Worm (Caenorhabditis elegans): Measurements from ENCODE around the gene F15H10.12.

Gene F15H10.12

DNA sequence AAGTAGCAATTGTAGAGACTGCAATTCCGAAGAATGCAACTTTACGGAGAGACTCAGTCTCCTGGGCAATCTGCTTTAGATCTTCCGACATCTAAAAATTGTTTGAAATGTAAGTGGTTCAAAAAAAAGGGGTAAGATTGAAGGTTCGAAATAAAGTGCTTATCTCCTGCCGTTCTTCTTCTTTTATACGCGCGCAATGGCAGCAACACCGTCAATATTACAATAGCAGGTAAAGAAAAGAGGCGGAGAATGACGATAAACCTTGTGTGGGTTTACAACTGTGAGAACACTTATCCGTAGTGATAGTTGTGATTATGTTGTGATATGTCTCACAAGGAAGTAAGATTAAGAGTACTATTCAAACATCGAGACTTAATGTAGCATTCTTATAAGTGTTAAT, 11.9 kb upstream of the F15H10.12 start, which contains the start of gene col-13:
col-13 (minus strand) TSS at position 101 of the 400 bp plus-strand sequence.
- no peak for TF ChIP-seq nhr-237 (tag; optimal IDR thresholded peaks at IDR 0.05)
- no peak for TF ChIP-seq fos-1 (tag; optimal IDR thresholded peaks at IDR 0.05)
- no peak for TF ChIP-seq sma-9 (GFP tag; optimal IDR thresholded peaks at IDR 0.05)
- no peak for TF ChIP-seq sma-9 (tag; optimal IDR thresholded peaks at IDR 0.05)
- no peak for TF ChIP-seq R02D3.7 (tag; optimal IDR thresholded peaks at IDR 0.05)
- no peak for TF ChIP-seq mab-5 (tag; optimal IDR thresholded peaks at IDR 0.05)
- TF ChIP-seq unc-39 (tag; optimal IDR thresholded peaks at IDR 0.05) = no peak
- no peak for TF ChIP-seq nhr-21 (tag; optimal IDR thresholded peaks at IDR 0.05)
- no peak for TF ChIP-seq egl-27 (tag; optimal IDR thresholded peaks at IDR 0.05)
- no peak for TF ChIP-seq nhr-77 (tag; optimal IDR thresholded peaks at IDR 0.05)
- no peak for TF ChIP-seq sem-4 (tag; optimal IDR thresholded peaks at IDR 0.05)
- no peak for TF ChIP-seq nhr-23 (tag; optimal IDR thresholded peaks at IDR 0.05)
- TF ChIP-seq ceh-82 (tag; optimal IDR thresholded peaks at IDR 0.05) = no peak
- no peak for TF ChIP-seq nhr-6 (tag; optimal IDR thresholded peaks at IDR 0.05)
- no peak for TF ChIP-seq sma-3 (GFP tag; optimal IDR thresholded peaks at IDR 0.05)
- no peak for TF ChIP-seq aly-2 (tag; optimal IDR thresholded peaks at IDR 0.05)

ce11 chrV:10418961-10419360, 9.1 kb upstream of the F15H10.12 start, which contains the start of gene F15H10.5:
TSS of gene F15H10.5 (minus strand) at chrV:10419061.
- TF ChIP-seq zag-1 (tag; optimal IDR thresholded peaks at IDR 0.05) = no peak
- TF ChIP-seq snpc-4 (tag; optimal IDR thresholded peaks at IDR 0.05) = no peak
- no peak for TF ChIP-seq nhr-25 (tag; optimal IDR thresholded peaks at IDR 0.05)
- TF ChIP-seq nhr-11 (tag; optimal IDR thresholded peaks at IDR 0.05) = no peak
- TF ChIP-seq lin-13 (GFP tag; optimal IDR thresholded peaks at IDR 0.05) = no peak
- no peak for TF ChIP-seq nhr-237 (tag; optimal IDR thresholded peaks at IDR 0.05)
- TF ChIP-seq nhr-129 (tag; optimal IDR thresholded peaks at IDR 0.05) = no peak
- no peak for TF ChIP-seq elt-1 (tag; optimal IDR thresholded peaks at IDR 0.05)

DNA sequence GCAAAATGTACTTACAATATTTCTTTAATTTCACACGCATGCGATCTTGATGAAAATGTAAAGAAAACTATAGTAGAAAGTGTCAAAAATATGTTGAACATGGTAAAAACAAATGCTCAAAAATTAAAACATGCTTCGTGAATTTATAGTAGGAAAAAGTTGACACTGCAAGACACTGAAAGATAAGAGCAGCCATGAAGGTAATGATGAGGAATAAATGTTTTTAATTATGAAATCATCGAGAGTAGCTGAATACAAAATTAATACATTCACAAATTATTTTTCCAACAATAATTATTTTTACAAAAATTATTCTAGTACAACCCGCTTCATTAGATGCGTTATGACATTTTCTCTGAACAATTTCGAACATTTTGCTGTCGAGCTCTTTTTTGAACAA, 7.0 kb upstream of the F15H10.12 start, which contains the start of gene F15H10.10:
F15H10.10 (minus strand) TSS at position 101 of the 400 bp plus-strand sequence.
- TF ChIP-seq zag-1 (tag; optimal IDR thresholded peaks at IDR 0.05) = no peak
- no peak for TF ChIP-seq nhr-10 (tag; optimal IDR thresholded peaks at IDR 0.05)
- TF ChIP-seq gmeb-1 (tag; optimal IDR thresholded peaks at IDR 0.05) = no peak
- no peak for TF ChIP-seq sma-9 (GFP tag; optimal IDR thresholded peaks at IDR 0.05)
- TF ChIP-seq sma-9 (tag; optimal IDR thresholded peaks at IDR 0.05) = no peak
- TF ChIP-seq ztf-11 (tag; optimal IDR thresholded peaks at IDR 0.05) = no peak
- TF ChIP-seq snpc-4 (tag; optimal IDR thresholded peaks at IDR 0.05) = no peak
- TF ChIP-seq aly-2 (tag; optimal IDR thresholded peaks at IDR 0.05) = no peak
- no peak for TF ChIP-seq elt-3 (tag; optimal IDR thresholded peaks at IDR 0.05)
- TF ChIP-seq unc-62 (GFP tag; optimal IDR thresholded peaks at IDR 0.05) = no peak
- no peak for TF ChIP-seq Y55F3AM.14 (GFP tag; optimal IDR thresholded peaks at IDR 0.05)
- TF ChIP-seq nhr-77 (tag; optimal IDR thresholded peaks at IDR 0.05) = no peak
- TF ChIP-seq dmd-4 (tag; optimal IDR thresholded peaks at IDR 0.05) = no peak
- no peak for TF ChIP-seq nhr-11 (tag; optimal IDR thresholded peaks at IDR 0.05)
- no peak for TF ChIP-seq egl-27 (tag; optimal IDR thresholded peaks at IDR 0.05)
- TF ChIP-seq C34F6.9 (tag; optimal IDR thresholded peaks at IDR 0.05) = no peak
- no peak for TF ChIP-seq ama-1 (optimal IDR thresholded peaks at IDR 0.05)
- TF ChIP-seq blmp-1 (tag; optimal IDR thresholded peaks at IDR 0.05; ENCODE audit: insufficient read depth) = no peak

DNA sequence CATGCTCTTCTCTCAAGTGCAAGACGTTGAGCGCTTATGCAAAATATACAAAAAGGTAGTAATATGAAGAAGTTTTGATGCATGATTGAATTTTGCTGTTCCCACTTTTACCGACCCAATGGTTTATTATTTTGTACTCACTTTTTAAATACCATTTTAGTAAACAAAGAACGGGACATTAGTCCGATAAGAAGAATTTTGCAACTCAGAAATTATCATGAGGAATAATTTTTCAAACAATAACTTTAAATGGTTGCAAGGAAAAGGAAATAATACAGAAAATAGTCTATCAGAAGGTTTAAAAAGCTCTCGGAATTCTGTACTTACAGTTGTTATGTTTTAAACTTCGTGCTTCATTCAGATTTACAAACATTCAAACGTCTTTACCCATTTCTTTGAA, 4.7 kb upstream of the F15H10.12 start, which contains the start of gene F15H10.9:
F15H10.9 (minus strand) TSS at position 101 of the 400 bp plus-strand sequence.
- TF ChIP-seq nhr-77 (tag; optimal IDR thresholded peaks at IDR 0.05) (no peak), sem-4 (tag; optimal IDR thresholded peaks at IDR 0.05) (no peak), nhr-10 (tag; optimal IDR thresholded peaks at IDR 0.05) (no peak), nhr-25 (tag; optimal IDR thresholded peaks at IDR 0.05) (no peak), alr-1 (tag; optimal IDR thresholded peaks at IDR 0.05) (no peak), nhr-6 (tag; optimal IDR thresholded peaks at IDR 0.05) (no peak), egl-27 (tag; optimal IDR thresholded peaks at IDR 0.05) (no peak), ztf-1 (GFP tag; conservative IDR thresholded peaks at IDR 0.05) (no peak), ama-1 (optimal IDR thresholded peaks at IDR 0.05) (no peak), F13H6.1 (tag; optimal IDR thresholded peaks at IDR 0.05) (no peak), sma-3 (GFP tag; optimal IDR thresholded peaks at IDR 0.05) (no peak), nhr-21 (tag; optimal IDR thresholded peaks at IDR 0.05) (no peak), nhr-237 (tag; optimal IDR thresholded peaks at IDR 0.05) (no peak), nhr-12 (tag; optimal IDR thresholded peaks at IDR 0.05) (no peak), nhr-23 (tag; optimal IDR thresholded peaks at IDR 0.05) (no peak), lin-13 (GFP tag; optimal IDR thresholded peaks at IDR 0.05) (no peak), unc-62 (GFP tag; optimal IDR thresholded peaks at IDR 0.05) (no peak), lsy-2 (tag; optimal IDR thresholded peaks at IDR 0.05) (no peak), mbf-1 (tag; optimal IDR thresholded peaks at IDR 0.05) (no peak)

All from whole organism, L2 larva.